Fruit fly (Drosophila melanogaster) whole organism, wandering third instar larva: ENCODE data around the gene Blos2.

ENCODE experiments used
- Dfd ChIP-seq: fragments of >200 bp; optimal IDR thresholded peaks from 2 replicates; lab custom pipeline; 2017; ENCODE audit warnings: missing biosample characterization, missing genetic modification characterization
- Dif ChIP-seq: fragments of 200-275, 200-300 bp; sonication (Bioruptor generic); optimal IDR thresholded peaks from 2 replicates; lab custom pipeline; 2018; ENCODE audit warnings: missing biosample characterization, missing genetic modification characterization; ENCODE audit not compliant: partially characterized antibody
- Hr83 ChIP-seq: fragments of 200-300 bp; sonication (Bioruptor generic); optimal IDR thresholded peaks from 2 replicates; lab custom pipeline; 2016; ENCODE audit warnings: missing biosample characterization, mild to moderate bottlenecking, missing genetic modification characterization, moderate library complexity; ENCODE audit not compliant: poor library complexity, severe bottlenecking
- Mio ChIP-seq: sonication (Bioruptor generic); optimal IDR thresholded peaks from 2 replicates; lab custom pipeline; 2016; ENCODE audit warnings: missing biosample characterization, missing genetic modification characterization
- OdsH ChIP-seq: fragments of 200-800 bp; sonication (Bioruptor generic); optimal IDR thresholded peaks from 2 replicates; lab custom pipeline; 2016; ENCODE audit warnings: missing biosample characterization, mild to moderate bottlenecking, missing genetic modification characterization
- Vsx2 ChIP-seq: fragments of 200-300, 225-300 bp; sonication (Bioruptor generic); optimal IDR thresholded peaks from 2 replicates; lab custom pipeline; 2018; ENCODE audit warnings: missing biosample characterization, missing genetic modification characterization; ENCODE audit not compliant: partially characterized antibody
- br ChIP-seq: fragments of 200-800 bp; sonication (Bioruptor generic); optimal IDR thresholded peaks from 2 replicates; lab custom pipeline; 2016; ENCODE audit warnings: missing biosample characterization, missing genetic modification characterization
- foxo ChIP-seq, 2 experiments: fragments of 200-800 bp; sonication (Bioruptor generic); optimal IDR thresholded peaks; 2 replicates in 1 of 2; 3 replicates in 1 of 2; lab custom pipeline; 2016 to 2017; ENCODE audit warnings: missing biosample characterization in 2 of 2, missing genetic modification characterization in 2 of 2
- rgr ChIP-seq: fragments of 200-800 bp; sonication (Bioruptor generic); optimal IDR thresholded peaks from 3 replicates; lab custom pipeline; 2016; ENCODE audit warnings: missing biosample characterization, mild to moderate bottlenecking, missing genetic modification characterization
- sage ChIP-seq: fragments of 200-800 bp; sonication (Bioruptor generic); optimal IDR thresholded peaks from 2 replicates; lab custom pipeline; 2016; ENCODE audit warnings: missing biosample characterization, mild to moderate bottlenecking, missing genetic modification characterization
- tai ChIP-seq: sonication (Bioruptor generic); optimal IDR thresholded peaks from 2 replicates; lab custom pipeline; 2016; ENCODE audit warnings: missing biosample characterization, missing genetic modification characterization
- usp ChIP-seq: fragments of >200 bp; optimal IDR thresholded peaks from 2 replicates; lab custom pipeline; 2017; ENCODE audit warnings: missing biosample characterization, missing genetic modification characterization
- woc ChIP-seq: sonication (Bioruptor generic); optimal IDR thresholded peaks from 2 replicates; lab custom pipeline; 2016; ENCODE audit warnings: missing biosample characterization, mild to moderate bottlenecking, missing genetic modification characterization

dm6 chr3L:11021958-11022357, 39.4 kb upstream of the Blos2 start:
- TF ChIP-seq OdsH (GFP tag; lab: Kevin White, UChicago): no peak
- no peak for TF ChIP-seq rgr (GFP tag; lab: Kevin White, UChicago)
- no peak for TF ChIP-seq usp
- no peak for TF ChIP-seq Dif (GFP tag; lab: Kevin White, UChicago)
- TF ChIP-seq tai (GFP tag; lab: Kevin White, UChicago): no peak
- no peak for TF ChIP-seq Mio (GFP tag; lab: Kevin White, UChicago)
- no peak for TF ChIP-seq foxo (GFP tag; optimal IDR thresholded peaks at IDR 0.05; lab: Kevin White, UChicago)
- peak; percentile 58 for TF ChIP-seq Dfd
- TF ChIP-seq Vsx2 (GFP tag; lab: Kevin White, UChicago): no peak
- no peak for TF ChIP-seq woc (GFP tag; lab: Kevin White, UChicago)
- no peak for TF ChIP-seq sage (GFP tag; lab: Kevin White, UChicago)
- TF ChIP-seq br (GFP tag; lab: Kevin White, UChicago): no peak
- TF ChIP-seq Hr83 (GFP tag; lab: Kevin White, UChicago): no peak
